Fruit fly (Drosophila melanogaster): ENCODE results near the gene CG7970.

DNA sequence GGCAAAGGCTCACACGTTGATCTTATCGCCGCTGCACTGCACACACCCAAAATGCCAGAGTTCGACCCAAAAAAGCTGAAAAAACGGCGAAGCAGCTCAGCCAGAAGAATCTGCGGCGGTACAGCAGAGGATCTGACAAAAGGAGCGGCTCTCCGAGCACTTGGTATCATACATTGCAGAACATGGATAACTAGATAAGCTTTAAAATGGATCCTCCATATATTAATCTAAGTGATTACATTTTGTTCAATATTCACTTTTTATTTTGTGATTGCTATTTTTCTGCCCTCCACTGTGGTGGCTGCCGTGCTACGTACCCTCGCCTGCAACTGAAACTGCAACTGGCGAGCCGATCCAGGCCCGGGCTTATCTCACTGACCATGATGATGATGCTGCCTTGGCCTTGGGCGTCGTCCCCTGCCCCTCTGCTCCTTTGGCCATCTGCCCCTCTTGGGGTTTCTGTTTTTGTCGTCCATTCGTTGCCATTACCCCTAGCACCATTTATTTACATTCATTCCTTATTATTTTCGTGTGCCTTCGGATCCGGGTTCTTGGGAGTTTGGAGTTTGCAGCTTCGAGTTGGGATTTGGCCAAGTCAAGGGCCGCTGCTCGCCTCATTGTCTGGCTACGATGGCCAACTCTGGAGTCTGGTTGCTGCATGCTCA lies 39.7 kb downstream of the CG7970 start:
- TF ChIP-seq psq (optimal IDR thresholded peaks at IDR 0.05) (no peak), h (optimal IDR thresholded peaks at IDR 0.05) (no peak), insv (optimal IDR thresholded peaks at IDR 0.05) (no peak), Sin3A (optimal IDR thresholded peaks at IDR 0.05) (no peak), ttk (optimal IDR thresholded peaks at IDR 0.05) (no peak), Myc (optimal IDR thresholded peaks at IDR 0.05) (no peak)
